Fruit fly (Drosophila melanogaster): Measurements from ENCODE around the gene CG7049.

CG7049 gene

dm6 chr3L:223019-223902, 47.2 kb upstream of the CG7049 start, which contains the start of the genes pyx and CG33229 (continued):
- no peak for TF ChIP-seq Blimp-1 (GFP tag; optimal IDR thresholded peaks at IDR 0.05)
- TF ChIP-seq ash1 (GFP tag; optimal IDR thresholded peaks at IDR 0.05) = no peak
- peak; percentile 78 for TF ChIP-seq shn (GFP tag; optimal IDR thresholded peaks at IDR 0.05)
- TF ChIP-seq oc (tag; optimal IDR thresholded peaks at IDR 0.05) = peak; percentile 72
- TF ChIP-seq az2 (GFP tag; optimal IDR thresholded peaks at IDR 0.05) = peak; percentile 87
- no peak; the same call in 1 of the 2 replicates for TF ChIP-seq rib (GFP tag; IDR thresholded peaks at IDR 0.05)
- peak; percentile 71 to 84 for TF ChIP-seq Hr51 (GFP tag; optimal IDR thresholded peaks at IDR 0.05)
- TF ChIP-seq Asciz (GFP tag; optimal IDR thresholded peaks at IDR 0.05) = peak; percentile 64
- TF ChIP-seq lola (GFP tag; optimal IDR thresholded peaks at IDR 0.05) = peak in 1 of 3 experiments; percentile 80
- TF ChIP-seq CG8944 (GFP tag; optimal IDR thresholded peaks at IDR 0.05) = peak; percentile 81
- peak; percentile 68 for TF ChIP-seq wor (GFP tag; IDR thresholded peaks at IDR 0.05)
- peak; percentile 40 for TF ChIP-seq Deaf1 (tag; optimal IDR thresholded peaks at IDR 0.05)
- peak; percentile 80 for TF ChIP-seq CG12769 (tag; optimal IDR thresholded peaks at IDR 0.05)
- no peak for TF ChIP-seq inv (GFP tag; IDR thresholded peaks at IDR 0.05; ENCODE audit: partially characterized antibody)
- peak; percentile 38 for TF ChIP-seq luna (GFP tag; optimal IDR thresholded peaks at IDR 0.05)
- peak; percentile 83 for TF ChIP-seq hkb (optimal IDR thresholded peaks at IDR 0.05)
- TF ChIP-seq hkb (GFP tag; IDR thresholded peaks at IDR 0.05) = peak; percentile 68
- TF ChIP-seq Bgb (GFP tag; IDR thresholded peaks at IDR 0.05; ENCODE audit: partially characterized antibody) = no peak
- no peak for TF ChIP-seq prd (optimal IDR thresholded peaks at IDR 0.05)
- peak; percentile 83 for TF ChIP-seq prd (GFP tag; IDR thresholded peaks at IDR 0.05)
- TF ChIP-seq NC2β (GFP tag; optimal IDR thresholded peaks at IDR 0.05) = peak; percentile 53
- TF ChIP-seq pnt (GFP tag; optimal IDR thresholded peaks at IDR 0.05) = peak; percentile 67
- peak; percentile 31 for TF ChIP-seq sd (tag; optimal IDR thresholded peaks at IDR 0.05)
- TF ChIP-seq CG2889 (GFP tag; IDR thresholded peaks at IDR 0.05) = peak; percentile 60; the same call in 2 of the 3 replicates
- peak; percentile 60 for TF ChIP-seq crc (GFP tag; optimal IDR thresholded peaks at IDR 0.05)
- no peak; the same call in 1 of the 2 replicates for TF ChIP-seq Nf-YA (GFP tag; IDR thresholded peaks at IDR 0.05)
- TF ChIP-seq exex (tag; optimal IDR thresholded peaks at IDR 0.05) = peak; percentile 60
- TF ChIP-seq phol (tag; optimal IDR thresholded peaks at IDR 0.05) = peak; percentile 90
- peak; percentile 88 for TF ChIP-seq CG9609 (GFP tag; optimal IDR thresholded peaks at IDR 0.05)
- TF ChIP-seq GATAe (GFP tag; conservative IDR thresholded peaks at IDR 0.05) = no peak
- TF ChIP-seq h (optimal IDR thresholded peaks at IDR 0.05) = no peak
- TF ChIP-seq fd3F (GFP tag; optimal IDR thresholded peaks at IDR 0.05) = peak; percentile 81
- peak; percentile 34 for TF ChIP-seq Dref (GFP tag; IDR thresholded peaks at IDR 0.05)
- peak; percentile 78 for TF ChIP-seq CG9876 (GFP tag; optimal IDR thresholded peaks at IDR 0.05)
- peak; percentile 89 for TF ChIP-seq grau (tag; optimal IDR thresholded peaks at IDR 0.05)
- TF ChIP-seq Bteb2 (GFP tag; optimal IDR thresholded peaks at IDR 0.05) = peak; percentile 80
- peak; percentile 80 for TF ChIP-seq CG4854 (GFP tag; optimal IDR thresholded peaks at IDR 0.05)
- TF ChIP-seq Ravus (GFP tag; IDR thresholded peaks at IDR 0.05) = peak; percentile 20
- peak; percentile 96 for TF ChIP-seq CG2120 (GFP tag; optimal IDR thresholded peaks at IDR 0.05)
- TF ChIP-seq CG18619 (GFP tag; optimal IDR thresholded peaks at IDR 0.05) = peak; percentile 87
- no peak for TF ChIP-seq bbx (GFP tag; IDR thresholded peaks at IDR 0.05; ENCODE audit: partially characterized antibody)
- TF ChIP-seq al (GFP tag; IDR thresholded peaks at IDR 0.05) = peak; percentile 86
- peak; percentile 77 for TF ChIP-seq gfzf (GFP tag; optimal IDR thresholded peaks at IDR 0.05)
- peak; percentile 92 for TF ChIP-seq sug (tag; optimal IDR thresholded peaks at IDR 0.05)
- peak; percentile 81 for TF ChIP-seq Sox100B (GFP tag; optimal IDR thresholded peaks at IDR 0.05)
- peak; percentile 57 for TF ChIP-seq repo (GFP tag; optimal IDR thresholded peaks at IDR 0.05)
- TF ChIP-seq CG13424 (tag; optimal IDR thresholded peaks at IDR 0.05) = peak; percentile 87
- TF ChIP-seq tio (GFP tag; optimal IDR thresholded peaks at IDR 0.05) = peak; percentile 90
- TF ChIP-seq Dek (tag; optimal IDR thresholded peaks at IDR 0.05) = peak; percentile 92
